Worm (Caenorhabditis elegans): ENCODE data around the gene clec-147.

- no peak for TF ChIP-seq F10B5.3 (tag; optimal IDR thresholded peaks at IDR 0.05)
- no peak for TF ChIP-seq zag-1 (tag; optimal IDR thresholded peaks at IDR 0.05)
- no peak for TF ChIP-seq unc-130 (GFP tag; optimal IDR thresholded peaks at IDR 0.05)
- TF ChIP-seq ztf-11 (tag; optimal IDR thresholded peaks at IDR 0.05): no peak
- no peak for TF ChIP-seq ceh-20 (GFP tag; IDR thresholded peaks at IDR 0.05)
- TF ChIP-seq fkh-10 (GFP tag; optimal IDR thresholded peaks at IDR 0.05): no peak
- TF ChIP-seq mxl-2 (GFP tag; conservative IDR thresholded peaks at IDR 0.05): no peak
Measured at ce11 chrII:14578013-14578412, 40.4 kb upstream of the clec-147 start, which contains the start of gene nspb-7.
